Worm (Caenorhabditis elegans) whole organism, late embryonic: ENCODE measurements around the gene F18E3.10.

Experiments used
- ama-1 ChIP-seq: fragments of 150-350 bp; optimal IDR thresholded peaks from 2 replicates; lab custom pipeline; 2014
- ceh-34 ChIP-seq: sonication (generic microtip); optimal IDR thresholded peaks from 2 replicates; lab custom pipeline; 2016; ENCODE audit warnings: mild to moderate bottlenecking, missing genetic modification characterization, missing compliant biosample characterization
- hlh-30 ChIP-seq: sonication (generic microtip); optimal IDR thresholded peaks from 2 replicates; lab custom pipeline; 2017; ENCODE audit warnings: antibody characterized with exemption, missing genetic modification characterization, missing compliant biosample characterization; ENCODE audit not compliant: insufficient read depth
- sox-4 ChIP-seq: sonication (generic microtip); optimal IDR thresholded peaks from 2 replicates; lab custom pipeline; 2017; ENCODE audit warnings: mild to moderate bottlenecking, missing genetic modification characterization, inconsistent platforms, missing compliant biosample characterization
- tbx-2 ChIP-seq: sonication (generic microtip); optimal IDR thresholded peaks from 2 replicates; lab custom pipeline; 2016; ENCODE audit warnings: missing genetic modification characterization, missing compliant biosample characterization

ce11 chrV:7389771-7390170 is 34.5 kb downstream of the F18E3.10 start, which contains the start of gene C02H6.1:
- TF ChIP-seq sox-4 (no peak), hlh-30 (no peak), tbx-2 (tag; lab: Kevin White, UChicago) (no peak), ceh-34 (no peak), ama-1 (lab: Kevin White, UChicago) (no peak)
